Worm (Caenorhabditis elegans) whole organism, mixed stage, embryonic: ENCODE measurements around the gene slc-17.4.

ENCODE experiments used
- M03D4.4 ChIP-seq: sonication (generic microtip); optimal IDR thresholded peaks from 2 replicates; lab custom pipeline; 2017; ENCODE audit warnings: mild to moderate bottlenecking, missing genetic modification characterization, missing compliant biosample characterization
- blmp-1 ChIP-seq: fragments of 150-350 bp; optimal IDR thresholded peaks from 2 replicates; lab custom pipeline; 2014; ENCODE audit warnings: missing biosample characterization, missing genetic modification characterization
- ceh-39 ChIP-seq: fragments of 150-350 bp; optimal IDR thresholded peaks from 2 replicates; lab custom pipeline; 2014; ENCODE audit warnings: missing biosample characterization, missing genetic modification characterization
- elt-3 ChIP-seq: fragments of 150-350 bp; optimal IDR thresholded peaks from 2 replicates; lab custom pipeline; 2014; ENCODE audit warnings: missing biosample characterization, missing genetic modification characterization
- ham-2 ChIP-seq: fragments of 200-800 bp; sonication (Bioruptor generic); optimal IDR thresholded peaks from 2 replicates; lab custom pipeline; 2018; ENCODE audit warnings: mild to moderate bottlenecking, missing genetic modification characterization, missing compliant biosample characterization
- nhr-12 ChIP-seq: fragments of 150-350 bp; optimal IDR thresholded peaks from 2 replicates; lab custom pipeline; 2014; ENCODE audit warnings: missing biosample characterization, missing genetic modification characterization
- nhr-237 ChIP-seq: fragments of 150-350 bp; optimal IDR thresholded peaks from 2 replicates; lab custom pipeline; 2014; ENCODE audit warnings: missing biosample characterization, missing genetic modification characterization
- nhr-76 ChIP-seq: sonication (generic microtip); optimal IDR thresholded peaks from 2 replicates; lab custom pipeline; 2017; ENCODE audit warnings: missing biosample characterization, missing genetic modification characterization
- pha-4 ChIP-seq: fragments of 150-350 bp; optimal IDR thresholded peaks from 2 replicates; lab custom pipeline; 2018; ENCODE audit warnings: missing biosample characterization, missing genetic modification reagents, missing genetic modification characterization
- unc-62 ChIP-seq: fragments of 150-350 bp; optimal IDR thresholded peaks from 2 replicates; lab custom pipeline; 2014; ENCODE audit warnings: missing biosample characterization, missing genetic modification reagents, missing genetic modification characterization
- zip-8 ChIP-seq: fragments of 150-350 bp; optimal IDR thresholded peaks from 2 replicates; lab custom pipeline; 2014; ENCODE audit warnings: missing biosample characterization, missing genetic modification characterization

DNA sequence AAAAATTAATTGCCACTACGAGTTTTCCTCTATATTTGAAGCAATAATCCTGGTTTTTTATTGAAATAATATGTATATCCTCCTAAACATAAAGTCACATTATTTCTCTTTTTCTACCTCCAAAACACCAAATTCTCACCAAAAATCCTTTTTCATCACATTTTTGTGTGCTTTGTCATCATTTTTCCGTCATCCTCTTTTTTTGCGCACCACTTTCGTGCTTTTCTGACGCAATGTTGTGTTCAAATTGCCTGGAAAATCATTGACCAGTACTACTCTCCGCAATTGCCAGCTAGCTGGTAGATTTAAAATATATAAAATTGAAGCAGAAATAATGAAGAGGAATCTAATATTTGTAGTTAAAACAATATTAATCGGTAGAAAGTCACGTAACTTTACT lies 23.5 kb downstream of the slc-17.4 start:
- TF ChIP-seq nhr-76 (tag; lab: Kevin White, UChicago) = no peak
- TF ChIP-seq pha-4 = no peak
- no peak for TF ChIP-seq ceh-39
- TF ChIP-seq blmp-1 (tag; lab: Kevin White, UChicago) = no peak
- no peak for TF ChIP-seq nhr-12 (tag; lab: Kevin White, UChicago)
- no peak for TF ChIP-seq unc-62 (GFP tag; lab: Kevin White, UChicago)
- no peak for TF ChIP-seq elt-3 (tag; lab: Kevin White, UChicago)
- TF ChIP-seq nhr-237 (tag; lab: Kevin White, UChicago) = no peak
- no peak for TF ChIP-seq ham-2 (GFP tag; lab: Kevin White, UChicago)
- TF ChIP-seq M03D4.4 (tag; lab: Kevin White, UChicago) = no peak
- no peak for TF ChIP-seq zip-8 (tag; lab: Kevin White, UChicago)
